Worm (Caenorhabditis elegans) whole organism, mixed stage, embryonic: Measurements from ENCODE around the gene mnk-1.

Source experiments
- M03D4.4 ChIP-seq: sonication (generic microtip); optimal IDR thresholded peaks from 2 replicates; lab custom pipeline; 2017; ENCODE audit warnings: mild to moderate bottlenecking, missing genetic modification characterization, missing compliant biosample characterization
- mls-2 ChIP-seq: sonication (generic microtip); optimal IDR thresholded peaks from 2 replicates; lab custom pipeline; 2016; ENCODE audit warnings: mild to moderate bottlenecking, missing genetic modification characterization, moderate library complexity, missing compliant biosample characterization
- nhr-28 ChIP-seq: fragments of 150-350 bp; optimal IDR thresholded peaks from 2 replicates; lab custom pipeline; 2014; ENCODE audit warnings: missing biosample characterization, missing genetic modification characterization
- pha-4 ChIP-seq: fragments of 150-350 bp; optimal IDR thresholded peaks from 2 replicates; lab custom pipeline; 2018; ENCODE audit warnings: missing biosample characterization, missing genetic modification reagents, missing genetic modification characterization

DNA sequence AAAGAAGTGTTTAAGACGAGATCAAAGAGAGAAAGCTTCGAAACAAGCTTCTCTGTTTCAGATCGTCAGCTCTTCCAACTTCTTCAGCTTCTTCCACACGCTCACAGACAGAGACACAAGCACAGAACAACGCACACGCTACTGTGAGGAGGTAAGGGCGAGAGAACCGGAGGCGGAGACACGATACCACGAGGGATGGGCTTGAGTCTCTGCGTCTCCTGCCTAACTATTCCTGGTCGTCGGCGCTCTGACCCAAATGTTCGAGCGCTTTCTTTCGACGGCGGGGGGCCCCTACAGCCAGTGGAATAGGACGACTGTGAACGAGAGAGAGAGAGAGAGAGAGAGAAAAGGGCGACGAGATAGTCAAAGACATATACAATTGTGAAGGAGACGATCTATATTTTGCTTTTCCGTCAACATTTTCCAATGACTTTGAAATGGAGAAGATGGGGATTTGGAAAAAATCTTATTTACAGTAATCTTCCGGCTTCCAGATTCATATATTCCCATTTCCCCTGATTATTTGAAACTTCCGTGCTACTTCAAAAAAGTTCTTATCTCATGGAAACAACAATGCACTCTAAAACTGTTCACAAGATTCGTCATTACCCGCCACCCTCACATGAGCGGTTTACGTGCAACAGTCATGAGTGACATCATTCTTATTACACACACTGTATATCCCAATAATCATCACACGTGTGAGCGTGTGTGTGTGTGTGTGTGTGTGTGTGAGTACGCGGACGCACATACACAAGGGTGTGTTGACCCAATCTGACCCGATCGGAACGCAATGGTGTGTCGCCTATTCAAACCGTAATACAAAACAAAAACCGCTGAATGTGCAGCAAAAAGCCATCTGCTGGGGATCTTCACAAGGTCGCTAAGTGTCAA lies 5.8 kb downstream of the mnk-1 start:
- no peak for TF ChIP-seq M03D4.4
- TF ChIP-seq mls-2 (tag; lab: Kevin White, UChicago) = peak; percentile 28
- TF ChIP-seq pha-4 (tag; lab: Kevin White, UChicago) = peak; percentile 85
- TF ChIP-seq nhr-28 (tag; lab: Kevin White, UChicago) = no peak
